Fruit fly (Drosophila melanogaster): ENCODE results near the gene CG7560.

DNA sequence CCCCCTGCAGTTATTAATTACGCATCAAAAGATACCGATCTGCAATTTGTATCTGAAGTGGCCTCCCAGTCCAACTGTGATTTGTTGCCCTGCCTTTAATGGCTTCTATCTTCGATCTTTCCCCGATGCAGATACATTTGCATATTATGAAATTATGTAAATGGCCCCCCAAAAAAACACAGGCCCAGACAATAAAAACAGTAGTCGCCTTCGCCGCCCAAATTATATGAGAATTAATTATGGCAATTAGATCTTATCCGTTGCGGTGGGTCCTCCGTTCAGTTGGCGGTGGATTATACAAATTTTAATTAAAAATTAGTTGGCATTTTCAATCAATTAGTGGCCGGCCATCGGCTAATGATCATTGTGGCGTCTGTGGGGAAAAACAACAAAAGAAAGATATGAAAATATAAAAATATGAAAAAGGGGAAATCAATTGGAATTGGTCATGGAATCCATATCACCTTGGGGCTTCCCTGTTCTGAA lies 46.5 kb upstream of the CG7560 start:
- TF ChIP-seq Sin3A (optimal IDR thresholded peaks at IDR 0.05) (no peak), psq (optimal IDR thresholded peaks at IDR 0.05) (no peak), h (optimal IDR thresholded peaks at IDR 0.05) (no peak), ttk (optimal IDR thresholded peaks at IDR 0.05) (no peak), Myc (optimal IDR thresholded peaks at IDR 0.05) (no peak), insv (optimal IDR thresholded peaks at IDR 0.05) (no peak)
